Fruit fly (Drosophila melanogaster): ENCODE data around the gene PolE2.

dm6 chr3L:5884735-5885134 lies 12.5 kb downstream of the PolE2 start:
- TF ChIP-seq CG6163 (GFP tag; IDR thresholded peaks at IDR 0.05) (no peak), CG34406 (GFP tag; optimal IDR thresholded peaks at IDR 0.05) (no peak)

All from whole organism, prepupa.